Fruit fly (Drosophila melanogaster) whole organism, embryonic: Measurements from ENCODE around the gene Pink1.

Experiments used
- BEAF-32 ChIP-seq: fragments of 200-800 bp; sonication (Bioruptor generic); optimal IDR thresholded peaks from 3 replicates; lab custom pipeline; 2017; ENCODE audit warnings: missing biosample characterization, missing genetic modification characterization, mild to moderate bottlenecking, moderate library complexity, missing genetic modification reagents
- C15 ChIP-seq: fragments of 200-800 bp; sonication (Bioruptor generic); IDR thresholded peaks from 3 replicates; pipeline ENCODE4 v1.3.6; 2022; ENCODE audit warnings: missing biosample characterization, missing genetic modification characterization
- CG10147 ChIP-seq: fragments of 200-800 bp; sonication (Bioruptor generic); optimal IDR thresholded peaks from 2 replicates; lab custom pipeline; 2019; ENCODE audit warnings: missing biosample characterization, mild to moderate bottlenecking, missing genetic modification characterization, moderate library complexity
- CG10654 ChIP-seq: fragments of 200-800 bp; sonication (Bioruptor generic); optimal IDR thresholded peaks from 2 replicates; lab custom pipeline; 2016; ENCODE audit warnings: missing biosample characterization, missing genetic modification characterization
- CG11560 ChIP-seq: fragments of 200-800 bp; sonication (Bioruptor generic); IDR thresholded peaks from 3 replicates; pipeline ENCODE4 v1.3.6; 2022; ENCODE audit warnings: missing biosample characterization, missing genetic modification characterization
- CG12071 ChIP-seq: fragments of 200-800 bp; sonication (Bioruptor generic); optimal IDR thresholded peaks from 3 replicates; lab custom pipeline; 2018; ENCODE audit warnings: missing biosample characterization, mild to moderate bottlenecking, missing genetic modification characterization
- CG12942 ChIP-seq: fragments of 200-800 bp; sonication (Bioruptor generic); optimal IDR thresholded peaks from 3 replicates; lab custom pipeline; 2016; ENCODE audit warnings: missing biosample characterization, missing genetic modification characterization
- CG13123 ChIP-seq: fragments of 200-800 bp; sonication (Bioruptor generic); optimal IDR thresholded peaks from 2 replicates; lab custom pipeline; 2016; ENCODE audit warnings: missing biosample characterization, missing genetic modification characterization
- CG14014 ChIP-seq: fragments of 200-800 bp; sonication (Bioruptor generic); IDR thresholded peaks from 2 replicates; pipeline ENCODE4 v1.3.6; 2022; ENCODE audit warnings: missing biosample characterization, missing genetic modification characterization
- CG15696 ChIP-seq: fragments of 200-800 bp; sonication (Bioruptor generic); optimal IDR thresholded peaks from 2 replicates; lab custom pipeline; 2019; ENCODE audit warnings: missing biosample characterization, mild to moderate bottlenecking, missing genetic modification characterization, moderate library complexity
- CG17829 ChIP-seq: fragments of 200-800 bp; optimal IDR thresholded peaks from 2 replicates; lab custom pipeline; 2019; ENCODE audit warnings: missing biosample characterization, mild to moderate bottlenecking, missing genetic modification characterization, moderate library complexity
- CG30403 ChIP-seq: fragments of 200-800 bp; sonication (Bioruptor generic); optimal IDR thresholded peaks from 3 replicates; lab custom pipeline; 2016; ENCODE audit warnings: missing biosample characterization, missing genetic modification characterization
- CG32532 ChIP-seq: fragments of 200-800 bp; sonication (Bioruptor generic); IDR thresholded peaks from 2 replicates; pipeline ENCODE4 v1.3.6; 2022; ENCODE audit warnings: missing biosample characterization, missing genetic modification characterization
- CG3847 ChIP-seq: fragments of 200-800 bp; sonication (Bioruptor generic); IDR thresholded peaks from 2 replicates; pipeline ENCODE4 v1.3.6; 2022; ENCODE audit warnings: missing biosample characterization, missing genetic modification characterization
- CG6813 ChIP-seq: fragments of 200-800 bp; sonication (Bioruptor generic); optimal IDR thresholded peaks from 2 replicates; lab custom pipeline; 2017; ENCODE audit warnings: missing biosample characterization, missing genetic modification characterization, mild to moderate bottlenecking, moderate library complexity, missing genetic modification reagents
- CG6854 ChIP-seq: fragments of 200-800 bp; sonication (Bioruptor generic); optimal IDR thresholded peaks from 3 replicates; lab custom pipeline; 2017; ENCODE audit warnings: missing biosample characterization, mild to moderate bottlenecking, missing genetic modification characterization
- CG7372 ChIP-seq: fragments of 200-800 bp; sonication (Bioruptor generic); IDR thresholded peaks from 2 replicates; pipeline ENCODE4 v1.3.6; 2022; ENCODE audit warnings: missing biosample characterization, missing genetic modification characterization
- CG8944 ChIP-seq: fragments of 200-800 bp; sonication (Bioruptor generic); optimal IDR thresholded peaks from 3 replicates; lab custom pipeline; 2016; ENCODE audit warnings: missing biosample characterization, missing genetic modification characterization
- CG9609 ChIP-seq: fragments of 200-800 bp; sonication (Bioruptor generic); optimal IDR thresholded peaks from 3 replicates; lab custom pipeline; 2016; ENCODE audit warnings: missing biosample characterization, missing genetic modification characterization
- CTCF ChIP-seq: fragments of 200-800 bp; sonication (Bioruptor generic); optimal IDR thresholded peaks from 2 replicates; lab custom pipeline; 2017; ENCODE audit warnings: missing biosample characterization, mild to moderate bottlenecking, missing genetic modification characterization, moderate library complexity
- CkIIα-i1 ChIP-seq: fragments of 200-800 bp; sonication (Bioruptor generic); IDR thresholded peaks from 2 replicates; pipeline ENCODE4 v1.3.6; 2022; ENCODE audit warnings: missing biosample characterization, missing genetic modification characterization
- CoRest ChIP-seq: fragments of 200-800 bp; sonication (Bioruptor generic); optimal IDR thresholded peaks from 3 replicates; lab custom pipeline; 2018; ENCODE audit warnings: missing biosample characterization, mild to moderate bottlenecking, missing genetic modification characterization, moderate library complexity
- Dll ChIP-seq: fragments of 200-800 bp; sonication (Bioruptor generic); IDR thresholded peaks from 4 replicates; pipeline ENCODE4 v1.3.6; 2022; ENCODE audit warnings: missing biosample characterization, missing genetic modification characterization; ENCODE audit not compliant: partially characterized antibody
- Dref ChIP-seq: fragments of 200-800 bp; sonication (Bioruptor generic); IDR thresholded peaks from 2 replicates; pipeline ENCODE4 v1.3.6; 2022; ENCODE audit warnings: missing biosample characterization, missing genetic modification characterization
- ERR ChIP-seq: fragments of 200-800 bp; sonication (Bioruptor generic); optimal IDR thresholded peaks from 2 replicates; lab custom pipeline; 2016; ENCODE audit warnings: missing biosample characterization, missing genetic modification characterization
- HHEX ChIP-seq: fragments of 200-800 bp; sonication (Bioruptor generic); optimal IDR thresholded peaks from 3 replicates; lab custom pipeline; 2017; ENCODE audit warnings: missing biosample characterization, mild to moderate bottlenecking, missing genetic modification characterization, missing genetic modification reagents
- Max ChIP-seq: fragments of 200-800 bp; sonication (Bioruptor generic); optimal IDR thresholded peaks from 2 replicates; lab custom pipeline; 2016; ENCODE audit warnings: missing biosample characterization, mild to moderate bottlenecking, missing genetic modification characterization
- Oaz ChIP-seq: fragments of 200-800 bp; sonication (Bioruptor generic); IDR thresholded peaks from 2 replicates; pipeline ENCODE4 v1.3.6; 2022; ENCODE audit warnings: missing biosample characterization, missing genetic modification characterization
- Six4 ChIP-seq: fragments of 200-800 bp; sonication (Bioruptor generic); optimal IDR thresholded peaks from 2 replicates; lab custom pipeline; 2016; ENCODE audit warnings: missing biosample characterization, missing genetic modification characterization
- Usf ChIP-seq: fragments of 200-800 bp; sonication (Bioruptor generic); optimal IDR thresholded peaks from 2 replicates; lab custom pipeline; 2017; ENCODE audit warnings: missing genotype, missing biosample characterization, missing genetic modification characterization
- ac ChIP-seq: fragments of 200-800 bp; sonication (Bioruptor generic); optimal IDR thresholded peaks from 3 replicates; lab custom pipeline; 2017; ENCODE audit warnings: missing biosample characterization, mild to moderate bottlenecking, missing genetic modification characterization
- aop ChIP-seq: fragments of 200-800 bp; sonication (Bioruptor generic); IDR thresholded peaks from 2 replicates; pipeline ENCODE4 v1.3.6; 2022; ENCODE audit warnings: missing biosample characterization, missing genetic modification characterization
- btn ChIP-seq: fragments of 200-800 bp; sonication (Bioruptor generic); optimal IDR thresholded peaks from 2 replicates; lab custom pipeline; 2016; ENCODE audit warnings: missing biosample characterization, missing genetic modification characterization
- dmrt11E ChIP-seq: fragments of 200-800 bp; sonication (Bioruptor generic); optimal IDR thresholded peaks from 3 replicates; lab custom pipeline; 2018; ENCODE audit warnings: missing biosample characterization, mild to moderate bottlenecking, missing genetic modification characterization, moderate library complexity
- emc ChIP-seq: fragments of 200-800 bp; sonication (Bioruptor generic); optimal IDR thresholded peaks from 2 replicates; lab custom pipeline; 2016; ENCODE audit warnings: missing biosample characterization, missing genetic modification characterization
- ems ChIP-seq: fragments of 200-800 bp; sonication (Bioruptor generic); optimal IDR thresholded peaks from 3 replicates; lab custom pipeline; 2016; ENCODE audit warnings: missing biosample characterization, missing genetic modification characterization
- esg ChIP-seq: fragments of 200-800 bp; sonication (Bioruptor generic); conservative IDR thresholded peaks from 2 replicates; pipeline ENCODE4 v1.3.6; 2022; ENCODE audit warnings: missing biosample characterization, missing genetic modification characterization
- eyg ChIP-seq: fragments of 200-800 bp; sonication (Bioruptor generic); optimal IDR thresholded peaks from 3 replicates; lab custom pipeline; 2016; ENCODE audit warnings: missing biosample characterization, missing genetic modification characterization
- gsb-n ChIP-seq: fragments of 200-800 bp; sonication (Bioruptor generic); optimal IDR thresholded peaks from 3 replicates; lab custom pipeline; 2018; ENCODE audit warnings: missing biosample characterization, mild to moderate bottlenecking, missing genetic modification characterization
- hb ChIP-seq: fragments of 200-800 bp; sonication (Bioruptor generic); IDR thresholded peaks from 3 replicates; pipeline ENCODE4 v1.3.6; 2022; ENCODE audit warnings: missing biosample characterization, missing genetic modification characterization; ENCODE audit not compliant: partially characterized antibody
- hbn ChIP-seq: fragments of 200-800 bp; sonication (Bioruptor generic); IDR thresholded peaks from 2 replicates; pipeline ENCODE4 v1.3.6; 2022; ENCODE audit warnings: missing biosample characterization, missing genetic modification characterization; ENCODE audit not compliant: partially characterized antibody
- hth ChIP-seq: fragments of >200 bp; optimal IDR thresholded peaks from 2 replicates; lab custom pipeline; 2017; ENCODE audit warnings: inconsistent platforms
- insv ChIP-seq, 2 experiments: fragments of 200-800 bp; sonication (Bioruptor generic); optimal IDR thresholded peaks; 3 replicates each; lab custom pipeline; 2016 to 2018; ENCODE audit warnings: missing biosample characterization in 2 of 2, missing genetic modification characterization in 2 of 2
- kni ChIP-seq: fragments of 200-800 bp; sonication (Bioruptor generic); optimal IDR thresholded peaks from 3 replicates; lab custom pipeline; 2017; ENCODE audit warnings: mild to moderate bottlenecking, missing biosample characterization, missing genetic modification reagents, missing genetic modification characterization
- lbe ChIP-seq: fragments of 200-800 bp; sonication (Bioruptor generic); optimal IDR thresholded peaks from 2 replicates; lab custom pipeline; 2016; ENCODE audit warnings: missing biosample characterization, mild to moderate bottlenecking, missing genetic modification characterization
- nerfin-2 ChIP-seq: fragments of 200-800 bp; sonication (Bioruptor generic); IDR thresholded peaks from 2 replicates; pipeline ENCODE4 v1.3.6; 2022; ENCODE audit warnings: missing biosample characterization, missing genetic modification characterization; ENCODE audit not compliant: partially characterized antibody
- ro ChIP-seq: fragments of 200-800 bp; sonication (Bioruptor generic); IDR thresholded peaks from 2 replicates; pipeline ENCODE4 v1.3.6; 2022; ENCODE audit warnings: missing biosample characterization, missing genetic modification characterization
- run ChIP-seq: fragments of 200-800 bp; sonication (Bioruptor generic); optimal IDR thresholded peaks from 3 replicates; lab custom pipeline; 2018; ENCODE audit warnings: missing biosample characterization, mild to moderate bottlenecking, missing genetic modification characterization
- sd ChIP-seq: fragments of 200-800 bp; sonication (Bioruptor generic); optimal IDR thresholded peaks from 3 replicates; lab custom pipeline; 2018; ENCODE audit warnings: missing biosample characterization, mild to moderate bottlenecking, missing genetic modification characterization, moderate library complexity
- sr ChIP-seq: fragments of 200-800 bp; sonication (Bioruptor generic); IDR thresholded peaks from 3 replicates; pipeline ENCODE4 v1.3.6; 2022; ENCODE audit warnings: missing biosample characterization, missing genetic modification characterization
- tgo ChIP-seq: fragments of 200-800 bp; sonication (Bioruptor generic); IDR thresholded peaks from 3 replicates; pipeline ENCODE4 v1.3.6; 2022; ENCODE audit warnings: missing biosample characterization, missing genetic modification characterization
- yki ChIP-seq: fragments of >200 bp; optimal IDR thresholded peaks from 3 replicates; lab custom pipeline; 2018

Gene Pink1

DNA sequence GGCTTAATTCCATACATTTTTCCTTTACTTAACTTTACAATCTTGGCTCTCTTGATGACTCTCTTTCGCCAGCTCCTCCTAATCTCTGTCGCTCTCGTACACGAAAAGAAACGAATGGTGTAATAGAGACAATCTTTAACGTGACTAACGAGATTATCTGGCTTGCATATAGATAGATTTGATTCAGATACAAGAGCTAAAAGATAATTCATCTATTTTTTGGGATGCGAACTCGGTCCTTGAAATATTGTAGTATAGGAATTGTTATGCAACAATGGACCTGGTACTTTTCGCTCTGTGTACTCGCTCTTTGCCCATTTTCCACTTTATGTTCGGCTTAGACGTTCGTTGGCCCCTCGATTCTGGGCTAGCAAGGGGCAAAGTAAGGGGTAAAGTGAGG is 27.7 kb downstream of the Pink1 start (continued):
- TF ChIP-seq gsb-n (tag; lab: Kevin White, UChicago) (peak; percentile 74), BEAF-32 (GFP tag; lab: Kevin White, UChicago) (no peak), Dll (no peak), CG8944 (GFP tag; lab: Kevin White, UChicago) (peak; percentile 64), Six4 (GFP tag; lab: Kevin White, UChicago) (peak; percentile 66), hth (lab: Kevin White, UChicago) (no peak), insv (GFP tag; optimal IDR thresholded peaks at IDR 0.05; lab: Kevin White, UChicago) (no peak), Oaz (0 out of 2 replicates have a peak, but pooled peaks have one; percentile 12), esg (peak; percentile 64), aop (GFP tag; lab: Robert Waterston, UW) (no peak), eyg (GFP tag; lab: Kevin White, UChicago) (peak; percentile 69), CG6813 (GFP tag; lab: Kevin White, UChicago) (peak; percentile 74), yki (lab: Kevin White, UChicago) (no peak), ac (GFP tag; lab: Kevin White, UChicago) (no peak), Max (GFP tag; lab: Kevin White, UChicago) (peak; percentile 55), hb (GFP tag; lab: Robert Waterston, UW) (no peak), CG17829 (tag; lab: Kevin White, UChicago) (peak; percentile 77), tgo (peak; percentile 79), CG30403 (GFP tag; lab: Kevin White, UChicago) (peak; percentile 80), nerfin-2 (GFP tag; lab: Robert Waterston, UW) (no peak), dmrt11E (tag; lab: Kevin White, UChicago) (peak; percentile 58), Usf (GFP tag; lab: Kevin White, UChicago) (peak; percentile 27), CG32532 (GFP tag; lab: Robert Waterston, UW) (peak; percentile 79), CG11560 (tag; lab: Robert Waterston, UW) (peak; percentile 27; the same call in 1 of the 3 replicates), CG10147 (GFP tag; lab: Kevin White, UChicago) (peak; percentile 49), sr (0 out of 3 replicates have a peak, but pooled peaks have one; percentile 30), sd (tag; lab: Kevin White, UChicago) (peak; percentile 9), btn (GFP tag; lab: Kevin White, UChicago) (peak; percentile 61), run (tag; lab: Kevin White, UChicago) (peak; percentile 49), emc (peak; percentile 43), lbe (GFP tag; lab: Kevin White, UChicago) (no peak), ems (GFP tag; lab: Kevin White, UChicago) (peak; percentile 64), CoRest (peak; percentile 81), CG9609 (GFP tag; lab: Kevin White, UChicago) (peak; percentile 73), Dref (GFP tag; lab: Robert Waterston, UW) (no peak), ro (GFP tag; lab: Robert Waterston, UW) (no peak), CTCF (GFP tag; lab: Kevin White, UChicago) (no peak), CG7372 (GFP tag; lab: Robert Waterston, UW) (0 out of 2 replicates have a peak, but pooled peaks have one; percentile 35), ERR (peak; percentile 65), HHEX (peak; percentile 80), C15 (GFP tag; lab: Robert Waterston, UW) (0 out of 3 replicates have a peak, but pooled peaks have one; percentile 39), hbn (no peak), CG6854 (GFP tag; lab: Kevin White, UChicago) (peak; percentile 67), CG15696 (peak; percentile 32), CG10654 (GFP tag; lab: Kevin White, UChicago) (peak; percentile 64), CG3847 (GFP tag; lab: Robert Waterston, UW) (peak; percentile 64), CG14014 (GFP tag; lab: Robert Waterston, UW) (peak; percentile 78), CG12942 (GFP tag; lab: Kevin White, UChicago) (peak; percentile 49), CkIIα-i1 (GFP tag; lab: Robert Waterston, UW) (no peak), CG12071 (peak; percentile 80), kni (GFP tag; lab: Kevin White, UChicago) (no peak), CG13123 (GFP tag; lab: Kevin White, UChicago) (peak; percentile 57)
